Fruit fly (Drosophila melanogaster) whole organism, embryonic: ENCODE data around the gene CG17754.

ENCODE experiments used
- Abd-B ChIP-seq: fragments of 200-800 bp; sonication (Bioruptor generic); optimal IDR thresholded peaks from 2 replicates; lab custom pipeline; 2018; ENCODE audit warnings: missing biosample characterization, mild to moderate bottlenecking, missing genetic modification characterization, moderate library complexity
- Adf1 ChIP-seq: fragments of 200-800 bp; sonication (Bioruptor generic); IDR thresholded peaks from 2 replicates; pipeline ENCODE4 v1.3.6; 2022; ENCODE audit warnings: missing biosample characterization, missing genetic modification characterization
- BtbVII ChIP-seq: fragments of 200-800 bp; sonication (Bioruptor generic); optimal IDR thresholded peaks from 3 replicates; lab custom pipeline; 2017; ENCODE audit warnings: missing biosample characterization, mild to moderate bottlenecking, missing genetic modification characterization
- CG11695 ChIP-seq: fragments of 200-800 bp; sonication (Bioruptor generic); IDR thresholded peaks from 3 replicates; pipeline ENCODE4 v1.3.6; 2022; ENCODE audit warnings: missing biosample characterization, missing genetic modification characterization
- CG12155 ChIP-seq: fragments of 200-800 bp; sonication (Bioruptor generic); optimal IDR thresholded peaks from 3 replicates; lab custom pipeline; 2016; ENCODE audit warnings: missing biosample characterization, missing genetic modification characterization
- CG13296 ChIP-seq: fragments of 200-800 bp; sonication (Bioruptor generic); optimal IDR thresholded peaks from 3 replicates; lab custom pipeline; 2018; ENCODE audit warnings: missing biosample characterization, mild to moderate bottlenecking, missing genetic modification characterization
- CG13894 ChIP-seq: fragments of 200-800 bp; sonication (Bioruptor generic); optimal IDR thresholded peaks from 3 replicates; lab custom pipeline; 2018; ENCODE audit warnings: missing biosample characterization, mild to moderate bottlenecking, missing genetic modification characterization, moderate library complexity
- CG14014 ChIP-seq: fragments of 200-800 bp; sonication (Bioruptor generic); IDR thresholded peaks from 2 replicates; pipeline ENCODE4 v1.3.6; 2022; ENCODE audit warnings: missing biosample characterization, missing genetic modification characterization
- CG14050 ChIP-seq: fragments of 200-800 bp; sonication (Bioruptor generic); IDR thresholded peaks from 3 replicates; pipeline ENCODE4 v1.3.6; 2022; ENCODE audit warnings: missing biosample characterization, missing genetic modification characterization
- CG17359 ChIP-seq: fragments of 200-800 bp; sonication (Bioruptor generic); optimal IDR thresholded peaks from 3 replicates; lab custom pipeline; 2018; ENCODE audit warnings: missing biosample characterization, mild to moderate bottlenecking, missing genetic modification characterization, moderate library complexity
- CG2120 ChIP-seq: fragments of 200-800 bp; sonication (Bioruptor generic); optimal IDR thresholded peaks from 3 replicates; lab custom pipeline; 2016; ENCODE audit warnings: missing biosample characterization, missing genetic modification characterization
- CG2129 ChIP-seq: fragments of 200-800 bp; sonication (Bioruptor generic); IDR thresholded peaks from 2 replicates; pipeline ENCODE4 v1.3.6; 2022; ENCODE audit warnings: missing biosample characterization, missing genetic modification characterization; ENCODE audit not compliant: partially characterized antibody
- CG33213 ChIP-seq: fragments of 200-800 bp; sonication (Bioruptor generic); optimal IDR thresholded peaks from 3 replicates; lab custom pipeline; 2016; ENCODE audit warnings: missing biosample characterization, missing genetic modification characterization
- CG33557 ChIP-seq: fragments of 200-800 bp; sonication (Bioruptor generic); optimal IDR thresholded peaks from 2 replicates; lab custom pipeline; 2019; ENCODE audit warnings: missing biosample characterization, mild to moderate bottlenecking, missing genetic modification characterization, moderate library complexity
- CG3726 ChIP-seq: fragments of 200-800 bp; sonication (Bioruptor generic); IDR thresholded peaks from 3 replicates; pipeline ENCODE4, ENCODE4 v1.3.6; 2022; ENCODE audit warnings: missing biosample characterization, missing genetic modification characterization
- CG5953 ChIP-seq: fragments of 200-800 bp; sonication (Bioruptor generic); IDR thresholded peaks from 2 replicates; pipeline ENCODE4 v1.3.6; 2022; ENCODE audit warnings: missing biosample characterization, missing genetic modification characterization
- Camta ChIP-seq: fragments of 200-800 bp; sonication (Bioruptor generic); optimal IDR thresholded peaks from 2 replicates; lab custom pipeline; 2016; ENCODE audit warnings: missing biosample characterization, missing genetic modification characterization
- CkIIα-i1 ChIP-seq: fragments of 200-800 bp; sonication (Bioruptor generic); IDR thresholded peaks from 2 replicates; pipeline ENCODE4 v1.3.6; 2022; ENCODE audit warnings: missing biosample characterization, missing genetic modification characterization
- Dad ChIP-seq: fragments of 200-800 bp; sonication (Bioruptor generic); optimal IDR thresholded peaks from 3 replicates; lab custom pipeline; 2016; ENCODE audit warnings: missing biosample characterization, missing genetic modification characterization
- Hey ChIP-seq: fragments of 200-800 bp; sonication (Bioruptor generic); optimal IDR thresholded peaks from 3 replicates; lab custom pipeline; 2018; ENCODE audit warnings: missing biosample characterization, mild to moderate bottlenecking, missing genetic modification characterization
- Meics ChIP-seq: fragments of 200-800 bp; sonication (Bioruptor generic); optimal IDR thresholded peaks from 2 replicates; lab custom pipeline; 2017; ENCODE audit warnings: missing biosample characterization, mild to moderate bottlenecking, missing genetic modification characterization
- Nf-YA ChIP-seq: fragments of 200-800 bp; sonication (Bioruptor generic); IDR thresholded peaks from 2 replicates; pipeline ENCODE4 v1.3.6; 2022; ENCODE audit warnings: missing biosample characterization, missing genetic modification characterization
- Xbp1 ChIP-seq: fragments of 200-800 bp; sonication (Bioruptor generic); optimal IDR thresholded peaks from 3 replicates; lab custom pipeline; 2016; ENCODE audit warnings: missing biosample characterization, mild to moderate bottlenecking, missing genetic modification characterization
- ash1 ChIP-seq: fragments of 200-800 bp; sonication (Bioruptor generic); optimal IDR thresholded peaks from 2 replicates; lab custom pipeline; 2018; ENCODE audit warnings: missing biosample characterization, mild to moderate bottlenecking, missing genetic modification characterization
- az2 ChIP-seq: fragments of 200-800 bp; sonication (Bioruptor generic); optimal IDR thresholded peaks from 3 replicates; lab custom pipeline; 2016; ENCODE audit warnings: missing biosample characterization, missing genetic modification characterization
- bowl ChIP-seq: fragments of 200-800 bp; sonication (Bioruptor generic); IDR thresholded peaks from 2 replicates; pipeline ENCODE4 v1.3.6; 2022; ENCODE audit warnings: missing biosample characterization, missing genetic modification characterization
- cas ChIP-seq: fragments of 200-800 bp; sonication (Bioruptor generic); IDR thresholded peaks from 2 replicates; pipeline ENCODE4 v1.3.6; 2022; ENCODE audit warnings: missing biosample characterization, missing genetic modification characterization
- cato ChIP-seq: fragments of 200-800 bp; sonication (Bioruptor generic); optimal IDR thresholded peaks from 2 replicates; lab custom pipeline; 2016; ENCODE audit warnings: missing biosample characterization, missing genetic modification characterization, borderline replicate concordance
- cg ChIP-seq: fragments of 200-800 bp; sonication (Bioruptor generic); optimal IDR thresholded peaks from 3 replicates; lab custom pipeline; 2019; ENCODE audit warnings: missing biosample characterization, mild to moderate bottlenecking, missing genetic modification characterization, moderate library complexity
- dimm ChIP-seq: fragments of 200-800 bp; sonication (Bioruptor generic); IDR thresholded peaks from 2 replicates; pipeline ENCODE4 v1.3.6; 2022; ENCODE audit warnings: missing biosample characterization, missing genetic modification characterization
- eve ChIP-seq, 2 experiments: fragments of >200 bp; optimal IDR thresholded peaks; 2 replicates each; lab custom pipeline; 2017; ENCODE audit warnings: missing biosample characterization in 2 of 2, missing genetic modification characterization in 2 of 2
- hth ChIP-seq: fragments of >200 bp; optimal IDR thresholded peaks from 2 replicates; lab custom pipeline; 2017; ENCODE audit warnings: inconsistent platforms
- kah ChIP-seq: fragments of 200-800 bp; sonication (Bioruptor generic); optimal IDR thresholded peaks from 2 replicates; lab custom pipeline; 2018; ENCODE audit warnings: missing biosample characterization, mild to moderate bottlenecking, missing genetic modification characterization
- kni ChIP-seq: fragments of 200-800 bp; sonication (Bioruptor generic); optimal IDR thresholded peaks from 3 replicates; lab custom pipeline; 2017; ENCODE audit warnings: mild to moderate bottlenecking, missing biosample characterization, missing genetic modification reagents, missing genetic modification characterization
- lov ChIP-seq, 2 experiments: fragments of 200-800 bp in 1 of 2; fragments of >200 bp in 1 of 2; sonication (Bioruptor generic) in 1 of 2; IDR thresholded peaks in 1 of 2; optimal IDR thresholded peaks in 1 of 2; 2 replicates in 1 of 2; 3 replicates in 1 of 2; pipeline versions ENCODE4 v1.3.6 to Lab custom; 2017 to 2022; ENCODE audit warnings: missing biosample characterization in 1 of 2, missing genetic modification characterization in 1 of 2
- pan ChIP-seq, 4 experiments: fragments of >200 bp in 3 of 4; fragments of 200-800 bp in 1 of 4; sonication (Bioruptor generic) in 1 of 4; optimal IDR thresholded peaks in 3 of 4; IDR thresholded peaks in 1 of 4; 2 replicates each; pipeline versions ENCODE4 v1.3.6 to Lab custom; 2017 to 2022; ENCODE audit warnings: missing biosample characterization in 2 of 4, missing genetic modification characterization in 2 of 4, mixed read lengths in 1 of 4
- run ChIP-seq: fragments of 200-800 bp; sonication (Bioruptor generic); optimal IDR thresholded peaks from 3 replicates; lab custom pipeline; 2018; ENCODE audit warnings: missing biosample characterization, mild to moderate bottlenecking, missing genetic modification characterization
- sc ChIP-seq, 3 experiments: fragments of >200 bp in 2 of 3; fragments of 200-800 bp in 1 of 3; sonication (Bioruptor generic) in 1 of 3; optimal IDR thresholded peaks; 2 replicates in 2 of 3; 3 replicates in 1 of 3; lab custom pipeline; 2017; ENCODE audit warnings: mild to moderate bottlenecking in 1 of 3, missing biosample characterization in 1 of 3, missing genetic modification characterization in 1 of 3, missing genetic modification reagents in 1 of 3
- schlank ChIP-seq: fragments of 200-800 bp; sonication (Bioruptor generic); optimal IDR thresholded peaks from 2 replicates; lab custom pipeline; 2018; ENCODE audit warnings: missing biosample characterization, mild to moderate bottlenecking, missing genetic modification characterization
- so ChIP-seq: fragments of 200-800 bp; sonication (Bioruptor generic); IDR thresholded peaks from 3 replicates; pipeline ENCODE4 v1.3.6; 2022; ENCODE audit warnings: missing biosample characterization, missing genetic modification characterization
- sr ChIP-seq: fragments of 200-800 bp; sonication (Bioruptor generic); IDR thresholded peaks from 3 replicates; pipeline ENCODE4 v1.3.6; 2022; ENCODE audit warnings: missing biosample characterization, missing genetic modification characterization

CG17754 gene

DNA sequence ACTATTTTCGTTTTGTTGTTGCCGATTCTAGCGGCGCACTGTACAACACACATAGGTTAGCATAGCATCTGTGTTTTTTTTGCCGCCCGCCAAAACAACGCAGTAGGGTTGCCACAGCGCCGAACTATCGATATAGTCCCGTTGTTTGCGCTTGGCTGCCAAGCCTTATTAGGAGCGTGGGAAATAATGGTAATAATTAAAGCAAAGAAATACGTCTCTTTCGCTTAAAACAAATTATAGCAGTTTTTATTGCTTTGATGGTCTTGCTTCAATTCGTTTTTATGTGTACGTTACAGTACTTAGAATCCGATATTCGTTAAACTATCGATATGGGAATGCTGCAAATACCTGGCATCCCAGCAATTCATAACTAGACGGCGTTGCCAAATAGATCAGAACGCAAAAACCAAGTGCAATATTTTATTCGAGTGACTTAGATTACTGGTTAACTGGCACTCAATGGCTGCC lies 6.8 kb upstream of the CG17754 start, which contains the start of the genes mxc and Larp7 (continued):
- TF ChIP-seq CG12155 (GFP tag; lab: Kevin White, UChicago) (peak; percentile 65), Hey (tag; lab: Kevin White, UChicago) (no peak), BtbVII (no peak), CG33213 (GFP tag; lab: Kevin White, UChicago) (peak; percentile 48), CG13894 (no peak), lov (optimal IDR thresholded peaks at IDR 0.05; lab: Kevin White, UChicago) (no peak), lov (GFP tag; IDR thresholded peaks at IDR 0.05; lab: Robert Waterston, UW) (no peak), CG33557 (GFP tag; lab: Kevin White, UChicago) (peak; percentile 58), run (tag; lab: Kevin White, UChicago) (no peak), schlank (tag; lab: Kevin White, UChicago) (no peak), pan (optimal IDR thresholded peaks at IDR 0.05; lab: Kevin White, UChicago) (no peak), pan (GFP tag; optimal IDR thresholded peaks at IDR 0.05 in 1 of 2, IDR thresholded peaks at IDR 0.05 in 1 of 2) (peak in 1 of 2 experiments; percentile 38), CG3726 (GFP tag; lab: Robert Waterston, UW) (no peak), dimm (no peak), eve (GFP tag; optimal IDR thresholded peaks at IDR 0.05; lab: Kevin White, UChicago) (no peak), Xbp1 (GFP tag; lab: Kevin White, UChicago) (peak; percentile 69), cas (GFP tag; lab: Robert Waterston, UW) (no peak), Abd-B (GFP tag; lab: Kevin White, UChicago) (peak; percentile 66), CG17359 (tag; lab: Kevin White, UChicago) (no peak), CG5953 (GFP tag; lab: Robert Waterston, UW) (no peak), Camta (GFP tag; lab: Kevin White, UChicago) (peak; percentile 11), CG14014 (GFP tag; lab: Robert Waterston, UW) (peak; percentile 49; the same call in 1 of the 2 replicates), kah (GFP tag; lab: Kevin White, UChicago) (no peak), Dad (GFP tag; lab: Kevin White, UChicago) (peak; percentile 30), Meics (GFP tag; lab: Kevin White, UChicago) (no peak), kni (GFP tag; lab: Kevin White, UChicago) (peak; percentile 30), CG13296 (GFP tag; lab: Kevin White, UChicago) (no peak), Adf1 (GFP tag; lab: Robert Waterston, UW) (0 out of 2 replicates have a peak, but pooled peaks have one; percentile 26), bowl (GFP tag; lab: Robert Waterston, UW) (no peak), cato (peak; percentile 18), so (GFP tag; lab: Robert Waterston, UW) (no peak), Nf-YA (GFP tag; lab: Robert Waterston, UW) (no peak), CG14050 (GFP tag; lab: Robert Waterston, UW) (peak; percentile 24; the same call in 1 of the 3 replicates), sr (GFP tag; lab: Robert Waterston, UW) (no peak), CG2129 (GFP tag; lab: Robert Waterston, UW) (peak; percentile 80), ash1 (no peak), hth (lab: Kevin White, UChicago) (no peak), CkIIα-i1 (no peak), CG11695 (GFP tag; lab: Robert Waterston, UW) (no peak), sc (optimal IDR thresholded peaks at IDR 0.05; lab: Kevin White, UChicago) (no peak), sc (GFP tag; optimal IDR thresholded peaks at IDR 0.05; lab: Kevin White, UChicago) (no peak), cg (GFP tag; lab: Kevin White, UChicago) (no peak), az2 (peak; percentile 48), CG2120 (GFP tag; lab: Kevin White, UChicago) (peak; percentile 82)
